Worm (Caenorhabditis elegans): ENCODE data around the gene F58F12.12.
A peak's percentile ranks its signal among the peaks of the same experiment; 100 is the strongest.

F58F12.12 gene

DNA sequence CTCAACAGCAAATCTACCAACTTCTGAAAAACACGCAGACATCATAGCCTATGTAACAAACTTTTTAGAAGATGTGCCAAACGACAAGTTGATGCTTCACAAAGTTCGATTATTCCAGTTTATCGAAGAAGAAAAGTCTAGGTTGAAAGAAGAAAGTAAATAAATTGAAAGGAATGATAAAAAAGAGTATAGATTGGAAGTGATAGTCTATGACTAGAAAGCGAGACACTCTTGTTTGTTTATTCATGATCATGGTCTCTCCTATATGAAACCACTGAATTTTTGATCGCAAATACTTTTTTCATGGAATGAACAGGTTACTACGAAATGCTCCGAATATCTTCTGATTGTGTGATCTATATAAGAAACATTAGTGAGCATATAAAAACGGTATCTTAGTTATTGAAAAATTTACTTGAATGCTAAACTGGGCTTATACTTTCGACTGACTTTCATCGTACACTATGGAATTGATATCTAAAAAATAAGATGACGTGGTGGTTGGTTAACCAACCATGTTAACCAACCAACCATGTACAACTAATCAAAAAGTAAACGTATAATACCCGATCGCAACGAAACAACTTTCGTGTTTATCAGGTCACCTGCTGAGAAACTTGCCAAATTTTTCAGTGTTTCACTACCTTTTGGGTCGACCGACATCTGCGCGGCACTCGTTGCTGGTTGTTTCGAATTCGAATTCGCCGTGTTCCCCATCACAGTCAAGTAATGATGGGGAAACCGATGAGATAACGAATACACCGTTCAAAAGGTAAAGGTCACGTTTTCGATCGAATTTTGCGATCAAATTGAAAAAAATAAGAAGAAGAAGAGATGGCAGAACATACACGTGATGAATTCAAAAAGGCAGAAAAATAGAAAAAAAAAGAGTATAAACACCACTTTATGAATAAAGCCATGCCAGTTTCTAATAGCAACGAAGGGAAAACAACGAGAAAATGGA lies 35.5 kb upstream of the F58F12.12 start, which contains the start of gene C32D5.8 (continued):
- TF ChIP-seq ceh-90 (tag; optimal IDR thresholded peaks at IDR 0.05) = no peak
- TF ChIP-seq nhr-85 (tag) = peak; percentile 69
- peak in 1 of 2 experiments; percentile 33 for TF ChIP-seq lin-35 (GFP tag; optimal IDR thresholded peaks at IDR 0.05)
- TF ChIP-seq sox-4 (tag; optimal IDR thresholded peaks at IDR 0.05) = no peak
- TF ChIP-seq alr-1 (tag; optimal IDR thresholded peaks at IDR 0.05; ENCODE audit: borderline replicate concordance) = no peak
- no peak for TF ChIP-seq mef-2 (tag; optimal IDR thresholded peaks at IDR 0.05)
- peak; percentile 45 for TF ChIP-seq ama-1 (optimal IDR thresholded peaks at IDR 0.05)
- TF ChIP-seq lin-14 (GFP tag; optimal IDR thresholded peaks at IDR 0.05) = peak; percentile 58
- no peak for TF ChIP-seq nhr-90 (tag; optimal IDR thresholded peaks at IDR 0.05; ENCODE audit: poor library complexity)
- TF ChIP-seq mep-1 (tag; optimal IDR thresholded peaks at IDR 0.05) = peak; percentile 37
- TF ChIP-seq jun-1 (tag; optimal IDR thresholded peaks at IDR 0.05) = no peak
- TF ChIP-seq nhr-19 (GFP tag; conservative IDR thresholded peaks at IDR 0.05) = no peak
- TF ChIP-seq dpl-1 (GFP tag; optimal IDR thresholded peaks at IDR 0.05) = peak in 1 of 3 experiments; percentile 8
- no peak for TF ChIP-seq xbp-1 (tag; optimal IDR thresholded peaks at IDR 0.05)
- TF ChIP-seq rnt-1 (tag; optimal IDR thresholded peaks at IDR 0.05) = no peak
- TF ChIP-seq swsn-7 (tag; optimal IDR thresholded peaks at IDR 0.05) = no peak
- TF ChIP-seq sptf-1 (tag; optimal IDR thresholded peaks at IDR 0.05) = no peak
- no peak for TF ChIP-seq hlh-17 (GFP tag; optimal IDR thresholded peaks at IDR 0.05; ENCODE audit: borderline replicate concordance)

DNA sequence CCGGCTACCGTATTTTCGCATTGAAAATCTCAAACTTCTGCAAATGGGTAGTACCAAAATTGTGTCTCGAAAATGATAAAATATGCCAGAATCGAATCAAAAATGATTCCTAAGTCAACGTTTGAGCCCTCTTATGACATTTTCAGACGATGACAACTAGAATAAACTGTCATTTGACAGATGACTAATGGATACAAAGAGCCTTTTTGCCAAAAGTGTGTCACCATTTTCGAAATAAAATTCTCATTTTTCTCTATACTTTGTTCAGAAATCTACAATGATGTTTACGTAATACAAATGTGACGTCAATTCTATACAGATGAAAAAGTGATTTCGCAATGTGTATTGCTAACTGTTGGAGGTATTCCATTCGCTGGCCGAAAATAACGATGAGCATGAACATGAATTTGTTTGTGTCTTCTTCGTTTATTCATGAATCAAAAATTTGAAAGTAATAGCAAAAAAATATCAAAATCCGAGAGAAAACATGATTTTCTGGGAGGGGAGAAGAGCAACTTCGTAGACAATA lies 34.4 kb upstream of the F58F12.12 start:
- TF ChIP-seq C04F5.9 (tag; optimal IDR thresholded peaks at IDR 0.05) = peak; percentile 5
- TF ChIP-seq unc-62 (GFP tag; optimal IDR thresholded peaks at IDR 0.05) = no peak
- TF ChIP-seq nhr-90 (tag; optimal IDR thresholded peaks at IDR 0.05; ENCODE audit: poor library complexity) = peak; percentile 75
- TF ChIP-seq ets-5 (GFP tag; IDR thresholded peaks at IDR 0.05) = no peak
- TF ChIP-seq ces-1 (GFP tag; optimal IDR thresholded peaks at IDR 0.05) = no peak
- no peak for TF ChIP-seq nhr-28 (tag; optimal IDR thresholded peaks at IDR 0.05)
- peak; percentile 4 for TF ChIP-seq snpc-4 (tag; optimal IDR thresholded peaks at IDR 0.05)
- no peak for TF ChIP-seq ceh-82 (tag; optimal IDR thresholded peaks at IDR 0.05)
- peak; percentile 49 for TF ChIP-seq lin-14 (GFP tag; optimal IDR thresholded peaks at IDR 0.05)
- no peak for TF ChIP-seq lin-39 (tag; optimal IDR thresholded peaks at IDR 0.05)
- TF ChIP-seq isw-1 (GFP tag; IDR thresholded peaks at IDR 0.05) = no peak
- no peak for TF ChIP-seq egl-13 (tag; optimal IDR thresholded peaks at IDR 0.05)
- TF ChIP-seq mef-2 (tag; optimal IDR thresholded peaks at IDR 0.05) = no peak
- peak in 1 of 2 experiments; percentile 66 for TF ChIP-seq lin-35 (GFP tag; optimal IDR thresholded peaks at IDR 0.05)
- TF ChIP-seq xbp-1 (tag; optimal IDR thresholded peaks at IDR 0.05) = peak; percentile 27
- peak; percentile 57 for TF ChIP-seq skn-1 (tag; optimal IDR thresholded peaks at IDR 0.05)
- 0 out of 2 replicates have a peak, but pooled peaks have one; percentile 6 for TF ChIP-seq unc-98 (GFP tag; IDR thresholded peaks at IDR 0.05)
- TF ChIP-seq alr-1 (tag; optimal IDR thresholded peaks at IDR 0.05; ENCODE audit: borderline replicate concordance) = no peak
- TF ChIP-seq dpl-1 (GFP tag; optimal IDR thresholded peaks at IDR 0.05) = peak in 2 of 3 experiments; percentile 24 to 33
- TF ChIP-seq fkh-8 (tag; optimal IDR thresholded peaks at IDR 0.05) = peak; percentile 71
- no peak for TF ChIP-seq efl-3 (GFP tag; optimal IDR thresholded peaks at IDR 0.05)
- peak; percentile 76 for TF ChIP-seq nhr-85 (tag)
- TF ChIP-seq sptf-1 (tag; optimal IDR thresholded peaks at IDR 0.05) = no peak
- peak; percentile 73 for TF ChIP-seq fos-1 (tag; optimal IDR thresholded peaks at IDR 0.05)
- peak; percentile 86 for TF ChIP-seq ztf-4 (tag; optimal IDR thresholded peaks at IDR 0.05)
- no peak for TF ChIP-seq ceh-8 (GFP tag; optimal IDR thresholded peaks at IDR 0.05)
- TF ChIP-seq aly-2 (tag; optimal IDR thresholded peaks at IDR 0.05) = no peak
- no peak for TF ChIP-seq sox-4 (tag; optimal IDR thresholded peaks at IDR 0.05)
- no peak for TF ChIP-seq jun-1 (tag; optimal IDR thresholded peaks at IDR 0.05)
- peak; percentile 84 for TF ChIP-seq ama-1 (optimal IDR thresholded peaks at IDR 0.05)
- TF ChIP-seq pqm-1 (tag; optimal IDR thresholded peaks at IDR 0.05) = no peak
- TF ChIP-seq elt-2 (tag; optimal IDR thresholded peaks at IDR 0.05) = peak; percentile 64
- TF ChIP-seq unc-130 (tag; optimal IDR thresholded peaks at IDR 0.05) = no peak
- TF ChIP-seq pag-3 (tag; optimal IDR thresholded peaks at IDR 0.05; ENCODE audit: borderline replicate concordance, insufficient read depth) = no peak
- peak; percentile 33 for TF ChIP-seq swsn-7 (tag; optimal IDR thresholded peaks at IDR 0.05)
- TF ChIP-seq irx-1 (tag; optimal IDR thresholded peaks at IDR 0.05) = no peak
- no peak for TF ChIP-seq fkh-10 (GFP tag; optimal IDR thresholded peaks at IDR 0.05)
- peak; percentile 53 to 63 for TF ChIP-seq lsy-2 (tag; optimal IDR thresholded peaks at IDR 0.05)
- TF ChIP-seq rnt-1 (tag; optimal IDR thresholded peaks at IDR 0.05) = no peak
- TF ChIP-seq zag-1 (tag; optimal IDR thresholded peaks at IDR 0.05) = no peak
- no peak for TF ChIP-seq fkh-4 (tag; optimal IDR thresholded peaks at IDR 0.05; ENCODE audit: borderline replicate concordance)
